Worm (Caenorhabditis elegans): ENCODE results near the gene tbc-7.

tbc-7 gene

ce11 chrX:5135548-5135947, 1.5 kb downstream of the tbc-7 start:
- no peak for TF ChIP-seq him-1 (tag; optimal IDR thresholded peaks at IDR 0.05)
- TF ChIP-seq dao-5 (tag; optimal IDR thresholded peaks at IDR 0.05) = no peak
- no peak for TF ChIP-seq W03F9.2 (tag; optimal IDR thresholded peaks at IDR 0.05)

DNA sequence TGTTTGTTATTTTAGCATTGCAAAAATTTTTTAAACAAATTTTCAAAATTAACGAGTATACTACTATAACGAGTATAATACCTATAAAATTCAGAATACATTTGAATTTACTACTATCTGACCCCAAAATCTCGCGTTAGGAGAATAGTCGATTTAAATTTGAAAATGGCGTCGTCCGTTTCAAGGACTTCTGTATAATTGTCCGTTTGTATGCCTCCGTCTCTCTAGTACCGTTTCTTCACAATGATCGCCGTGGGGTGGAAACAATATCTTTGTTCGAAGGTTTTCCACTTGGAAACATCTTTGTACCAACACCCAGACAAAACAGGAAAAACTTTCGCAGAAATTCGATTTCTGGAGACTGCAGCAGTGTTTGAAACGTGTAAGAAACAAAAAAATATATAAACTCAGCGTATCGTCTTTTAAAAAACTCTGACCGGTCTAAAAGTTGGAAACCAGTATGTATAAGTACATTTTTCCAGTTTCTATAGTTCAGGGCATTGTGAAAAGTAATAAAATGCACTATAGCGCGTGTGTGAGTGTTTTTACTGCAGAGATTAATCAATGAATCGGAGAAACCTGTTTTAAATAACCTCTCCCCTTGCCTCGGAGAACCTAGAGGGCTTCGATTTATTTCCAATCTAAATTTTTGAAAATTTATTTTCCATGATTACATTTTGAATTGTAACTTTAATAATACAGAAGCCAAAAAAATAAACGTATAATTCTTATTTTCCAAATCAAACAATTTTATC, 3.8 kb downstream of the tbc-7 start:
- TF ChIP-seq dao-5 (tag; optimal IDR thresholded peaks at IDR 0.05) (no peak), him-1 (tag; optimal IDR thresholded peaks at IDR 0.05) (no peak), W03F9.2 (tag; optimal IDR thresholded peaks at IDR 0.05) (no peak)

DNA sequence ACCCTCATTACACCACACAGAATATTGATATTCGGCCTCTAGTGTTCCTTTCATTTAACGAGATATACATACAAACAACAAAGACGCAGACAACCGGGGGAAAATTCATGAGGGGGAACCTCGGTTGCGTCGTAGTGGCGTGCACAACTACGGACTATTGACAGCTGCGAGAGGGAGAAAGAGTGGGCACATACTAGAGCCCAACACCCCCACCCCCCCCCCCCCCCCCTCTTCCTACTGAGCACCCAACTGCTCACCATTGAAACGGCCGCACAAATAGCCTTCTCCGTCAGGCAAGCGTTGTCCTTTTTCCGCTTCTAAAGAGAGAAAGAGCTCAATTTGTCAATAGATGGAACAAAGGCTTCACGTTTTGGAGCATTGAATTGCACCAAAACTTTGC, 6.1 kb downstream of the tbc-7 start:
- TF ChIP-seq W03F9.2 (tag; optimal IDR thresholded peaks at IDR 0.05) (no peak), him-1 (tag; optimal IDR thresholded peaks at IDR 0.05) (peak; percentile 45)

DNA sequence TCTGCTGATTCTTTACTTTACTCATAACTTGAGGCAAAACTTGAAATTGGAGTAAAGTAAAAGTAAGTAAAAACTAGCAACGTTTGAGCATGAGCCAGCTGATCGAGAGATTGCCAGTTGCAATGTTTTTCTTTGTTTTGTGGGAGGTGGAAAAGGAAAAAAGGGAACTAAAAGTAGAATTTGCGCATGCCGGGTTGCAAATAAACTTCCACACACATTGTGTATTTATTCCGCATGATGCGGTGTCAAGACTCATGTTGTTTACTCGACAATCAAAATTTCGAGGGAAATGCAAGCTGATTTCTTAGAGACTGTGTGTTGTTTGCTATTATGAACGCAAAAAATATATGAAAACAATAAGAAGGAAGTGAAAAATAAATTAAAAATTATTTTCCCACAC, 8.3 kb downstream of the tbc-7 start:
- no peak for TF ChIP-seq dao-5 (tag; optimal IDR thresholded peaks at IDR 0.05)

DNA sequence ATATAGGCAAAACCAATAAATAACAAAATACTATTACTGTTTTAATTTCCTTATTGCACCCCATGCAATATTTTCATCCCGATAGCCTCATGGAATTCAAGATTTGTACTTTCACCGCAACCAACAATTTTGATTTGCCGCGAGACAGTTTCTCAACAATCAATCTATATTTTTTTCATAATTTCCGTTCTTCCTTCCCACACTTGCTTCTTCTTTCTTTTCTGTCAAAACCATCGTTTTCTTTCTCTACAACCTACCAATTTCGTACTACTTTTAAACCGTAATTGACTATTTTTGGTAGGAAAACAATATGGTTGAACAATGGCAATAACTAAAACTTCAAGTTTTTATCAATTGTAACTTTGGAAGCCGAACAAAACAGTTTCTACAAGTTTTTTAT, 13.8 kb downstream of the tbc-7 start, which contains the start of gene C31H2.14:
TSS of gene C31H2.14 (plus strand) at position 301 of the 400 bp plus-strand sequence.
- no peak for TF ChIP-seq him-1 (tag; optimal IDR thresholded peaks at IDR 0.05)
- no peak for TF ChIP-seq W03F9.2 (tag; optimal IDR thresholded peaks at IDR 0.05)
- TF ChIP-seq dao-5 (tag; optimal IDR thresholded peaks at IDR 0.05) = no peak

DNA sequence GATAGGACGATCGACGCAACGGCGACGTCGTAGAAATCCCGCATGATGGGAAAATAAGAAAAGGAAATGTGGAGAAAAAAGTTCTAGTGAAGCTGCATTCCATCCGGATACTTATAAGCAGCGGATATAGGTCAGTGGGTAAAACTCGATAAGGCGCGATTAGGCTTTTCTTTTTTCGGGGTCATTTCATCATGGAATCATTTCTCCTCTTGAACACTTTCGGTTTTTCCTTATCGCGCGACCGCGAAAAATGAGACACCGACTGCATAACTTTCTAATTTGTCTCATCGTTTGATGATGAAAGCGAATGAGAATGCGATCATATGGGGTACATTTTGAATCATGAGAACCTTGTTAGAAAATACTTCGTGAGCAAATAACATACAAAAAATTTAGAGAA, 16.3 kb downstream of the tbc-7 start, which contains the start of gene dpy-8:
TSS of gene dpy-8 (minus strand) at position 88 of the 400 bp plus-strand sequence.
- TF ChIP-seq dao-5 (tag; optimal IDR thresholded peaks at IDR 0.05) = no peak
- no peak for TF ChIP-seq W03F9.2 (tag; optimal IDR thresholded peaks at IDR 0.05)
- TF ChIP-seq him-1 (tag; optimal IDR thresholded peaks at IDR 0.05) = no peak

- no peak for TF ChIP-seq dao-5 (tag; optimal IDR thresholded peaks at IDR 0.05)
- TF ChIP-seq him-1 (tag; optimal IDR thresholded peaks at IDR 0.05) = no peak
- TF ChIP-seq W03F9.2 (tag; optimal IDR thresholded peaks at IDR 0.05) = no peak
These were observed 17.3 kb downstream of the tbc-7 start for ce11 chrX:5151403-5151802.

- TF ChIP-seq dao-5 (tag; optimal IDR thresholded peaks at IDR 0.05) (no peak), him-1 (tag; optimal IDR thresholded peaks at IDR 0.05) (no peak), W03F9.2 (tag; optimal IDR thresholded peaks at IDR 0.05) (no peak)
These were observed 17.8 kb downstream of the tbc-7 start for ce11 chrX:5151866-5152265.

DNA sequence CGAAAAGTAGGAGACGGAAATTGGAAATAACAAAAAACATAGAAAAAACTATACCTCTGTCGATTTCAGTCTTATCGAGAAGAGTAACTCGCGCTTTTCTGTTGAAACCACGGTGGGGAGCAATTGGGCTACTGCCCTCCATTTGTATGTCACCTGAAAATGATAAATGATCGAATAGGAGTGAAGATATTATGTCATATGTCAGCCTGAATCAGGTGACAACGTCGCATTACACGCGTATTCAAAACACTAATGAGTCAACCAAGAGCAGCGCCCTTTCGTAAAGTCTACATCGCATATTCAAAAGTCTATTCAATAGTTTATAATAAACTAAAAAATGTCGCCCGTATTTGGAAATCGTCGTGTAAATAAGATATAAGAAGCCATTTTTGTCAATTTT, 18.9 kb downstream of the tbc-7 start:
- TF ChIP-seq him-1 (tag; optimal IDR thresholded peaks at IDR 0.05) (no peak), dao-5 (tag; optimal IDR thresholded peaks at IDR 0.05) (no peak), W03F9.2 (tag; optimal IDR thresholded peaks at IDR 0.05) (no peak)

DNA sequence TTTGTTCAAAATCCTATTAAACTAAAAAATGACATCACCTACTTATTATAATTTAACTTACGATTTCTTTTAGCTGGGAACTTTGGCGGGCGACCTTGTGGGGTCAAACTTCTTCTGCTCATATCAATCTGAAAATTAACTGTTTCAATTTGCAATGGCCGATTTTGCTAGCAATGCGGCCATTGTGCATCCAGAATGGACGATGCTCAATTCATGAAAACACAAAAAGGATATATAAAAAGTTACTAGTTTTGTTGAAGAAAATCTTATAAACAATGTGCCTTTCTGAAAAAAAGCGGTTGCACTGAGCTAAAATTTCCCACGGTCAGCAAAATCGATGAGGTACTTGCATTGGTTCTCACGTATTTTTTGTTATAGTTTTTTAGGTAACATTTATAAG, 20.2 kb downstream of the tbc-7 start, which contains the start of gene C31H2.3:
TSS of gene C31H2.3 (minus strand) at position 101 of the 400 bp plus-strand sequence.
- TF ChIP-seq W03F9.2 (tag; optimal IDR thresholded peaks at IDR 0.05) = no peak
- TF ChIP-seq him-1 (tag; optimal IDR thresholded peaks at IDR 0.05) = no peak
- TF ChIP-seq dao-5 (tag; optimal IDR thresholded peaks at IDR 0.05) = no peak

- TF ChIP-seq W03F9.2 (tag; optimal IDR thresholded peaks at IDR 0.05) (no peak), dao-5 (tag; optimal IDR thresholded peaks at IDR 0.05) (no peak), him-1 (tag; optimal IDR thresholded peaks at IDR 0.05) (no peak)
These were observed 25.6 kb downstream of the tbc-7 start, which contains the start of gene C31H2.4 for ce11 chrX:5159645-5160044. C31H2.4 (minus strand) TSS chrX:5159663.

DNA sequence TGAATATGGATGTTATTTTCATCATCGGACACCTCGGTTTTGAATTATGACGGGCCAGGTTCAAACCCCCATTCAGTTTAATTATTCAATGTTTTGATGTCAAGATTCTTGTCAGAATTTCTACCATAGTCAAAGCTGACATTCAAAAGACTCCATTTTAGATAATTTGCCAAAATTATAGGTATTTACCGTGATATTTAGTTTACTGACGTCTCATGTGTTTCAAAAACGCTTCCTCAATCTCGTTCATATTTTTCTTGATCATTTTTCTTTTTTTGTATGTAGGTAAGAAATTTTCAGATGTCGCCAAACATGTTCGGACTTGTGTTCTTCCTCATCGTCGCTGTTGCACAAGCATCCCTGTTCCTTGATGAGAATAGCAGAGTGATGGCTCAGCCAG, 28.7 kb downstream of the tbc-7 start, which contains the start of gene EGAP5.1:
TSS of gene EGAP5.1 (plus strand) at position 301 of the 400 bp plus-strand sequence.
- TF ChIP-seq dao-5 (tag; optimal IDR thresholded peaks at IDR 0.05) (no peak), him-1 (tag; optimal IDR thresholded peaks at IDR 0.05) (no peak), W03F9.2 (tag; optimal IDR thresholded peaks at IDR 0.05) (no peak)

DNA sequence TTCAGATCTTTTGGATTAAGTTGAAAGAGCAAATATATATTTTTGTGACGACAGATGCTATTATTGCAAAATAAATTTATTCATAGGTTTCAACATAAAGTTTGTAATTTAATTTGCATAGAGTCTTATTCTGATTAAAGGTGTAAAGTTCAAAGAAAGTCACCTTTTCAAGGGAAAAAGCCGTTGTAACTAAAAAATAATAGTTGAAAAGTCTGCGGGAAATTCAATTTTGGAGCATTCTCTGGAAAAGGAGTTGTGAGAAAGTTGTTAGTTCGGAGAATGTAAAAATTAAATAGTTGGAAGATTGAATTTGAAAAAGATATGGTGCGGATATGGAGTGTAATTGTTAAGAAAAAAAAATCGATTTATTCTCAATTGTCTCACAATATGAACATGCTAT, 30.0 kb downstream of the tbc-7 start:
- TF ChIP-seq dao-5 (tag; optimal IDR thresholded peaks at IDR 0.05) = no peak
- TF ChIP-seq W03F9.2 (tag; optimal IDR thresholded peaks at IDR 0.05) = no peak

DNA sequence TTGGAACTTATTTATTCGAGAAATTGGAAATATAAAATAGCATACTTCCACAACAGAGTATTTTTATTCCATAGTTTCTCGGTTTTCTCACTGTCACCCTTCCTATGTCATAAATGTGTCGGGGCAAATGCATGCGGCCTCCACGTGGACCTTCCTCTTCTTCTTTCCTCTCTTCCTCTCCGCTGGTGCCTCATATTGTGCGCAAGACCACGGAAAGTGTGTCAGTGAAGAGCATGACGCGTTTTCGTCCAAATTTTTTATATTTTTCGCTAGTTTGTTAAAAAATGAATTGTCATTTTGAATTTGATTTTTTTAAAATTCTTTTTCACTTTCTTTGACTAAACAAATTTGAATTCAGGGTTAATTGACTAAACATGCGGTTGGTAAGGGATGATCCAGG, 31.0 kb downstream of the tbc-7 start, which contains the start of gene mans-3:
TSS of gene mans-3 (plus strand) at position 359 of the 400 bp plus-strand sequence.
- TF ChIP-seq him-1 (tag; optimal IDR thresholded peaks at IDR 0.05) (peak; percentile 64), W03F9.2 (tag; optimal IDR thresholded peaks at IDR 0.05) (peak; percentile 90), dao-5 (tag; optimal IDR thresholded peaks at IDR 0.05) (no peak)

DNA sequence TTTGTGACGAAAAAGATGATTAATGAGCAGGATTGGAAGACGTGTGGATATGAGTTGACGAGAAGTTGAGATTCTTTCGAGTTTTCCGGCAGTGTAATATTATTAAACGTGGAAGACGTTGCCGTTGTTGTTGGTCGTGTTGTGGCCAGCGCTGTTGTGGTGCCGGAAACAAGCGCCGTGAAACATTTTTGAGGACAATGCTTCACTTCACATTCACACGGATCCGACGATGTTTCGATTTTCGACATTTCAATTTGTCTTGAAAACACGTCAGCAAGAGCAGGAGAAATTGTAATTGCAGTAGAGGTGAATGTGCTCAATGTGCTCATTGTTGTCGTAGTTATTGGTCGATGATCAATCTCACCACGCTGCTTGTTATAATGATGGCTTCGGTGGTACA, 34.7 kb downstream of the tbc-7 start:
- TF ChIP-seq him-1 (tag; optimal IDR thresholded peaks at IDR 0.05) (no peak), W03F9.2 (tag; optimal IDR thresholded peaks at IDR 0.05) (no peak), dao-5 (tag; optimal IDR thresholded peaks at IDR 0.05) (no peak)
